Fruit fly (Drosophila melanogaster) whole organism, prepupa: ENCODE data around the gene CG9922.

Source experiments
- CG6163 ChIP-seq: fragments of 200-800 bp; sonication (Bioruptor generic); IDR thresholded peaks from 3 replicates; pipeline ENCODE4 v1.3.6; 2022; ENCODE audit warnings: missing biosample characterization, missing genetic modification characterization
- CG6276 ChIP-seq: fragments of 200-800 bp; sonication (Bioruptor generic); optimal IDR thresholded peaks from 2 replicates; lab custom pipeline; 2017; ENCODE audit warnings: missing biosample characterization, mild to moderate bottlenecking, missing genetic modification characterization
- Eip93F ChIP-seq: fragments of 200-800 bp; sonication (Bioruptor generic); optimal IDR thresholded peaks from 2 replicates; lab custom pipeline; 2016; ENCODE audit warnings: missing biosample characterization, mild to moderate bottlenecking, missing genetic modification characterization
- Gug ChIP-seq: fragments of 200-800 bp; sonication (Bioruptor generic); IDR thresholded peaks from 2 replicates; pipeline ENCODE4 v1.3.6; 2022; ENCODE audit warnings: missing biosample characterization, missing genetic modification characterization
- Hr39 ChIP-seq: fragments of 200-800 bp; sonication (Bioruptor generic); optimal IDR thresholded peaks from 2 replicates; lab custom pipeline; 2016; ENCODE audit warnings: missing biosample characterization, missing genetic modification characterization
- Hr4 ChIP-seq: fragments of 200-800 bp; sonication (Bioruptor generic); optimal IDR thresholded peaks from 3 replicates; lab custom pipeline; 2016; ENCODE audit warnings: missing biosample characterization, missing genetic modification characterization
- esn ChIP-seq: fragments of 200-800 bp; sonication (Bioruptor generic); optimal IDR thresholded peaks from 2 replicates; lab custom pipeline; 2016; ENCODE audit warnings: missing biosample characterization, mild to moderate bottlenecking, missing genetic modification characterization, moderate library complexity
- topi ChIP-seq: fragments of 200-800 bp; sonication (Bioruptor generic); optimal IDR thresholded peaks from 3 replicates; lab custom pipeline; 2016; ENCODE audit warnings: missing biosample characterization, missing genetic modification characterization

- TF ChIP-seq topi (GFP tag; lab: Kevin White, UChicago), result peak; percentile 66
- peak; percentile 45 for TF ChIP-seq Hr4 (GFP tag; lab: Kevin White, UChicago)
- peak; percentile 23 for TF ChIP-seq Hr39 (GFP tag; lab: Kevin White, UChicago)
- no peak for TF ChIP-seq CG6163 (GFP tag; lab: Robert Waterston, UW)
- peak; percentile 22 for TF ChIP-seq CG6276 (GFP tag; lab: Kevin White, UChicago)
- no peak for TF ChIP-seq Gug
- TF ChIP-seq esn (GFP tag; lab: Kevin White, UChicago), result peak; percentile 70
- peak; percentile 3 for TF ChIP-seq Eip93F (GFP tag; lab: Kevin White, UChicago)
These were observed 12.5 kb upstream of the CG9922 start for dm6 chr3R:14048702-14049142.
